Fruit fly (Drosophila melanogaster) whole organism, embryonic: ENCODE data around the gene pr.
A peak's percentile ranks its signal among the peaks of the same experiment; 100 is the strongest.

Experiments
- Atf6 ChIP-seq: fragments of 200-800 bp; sonication (Bioruptor generic); IDR thresholded peaks from 2 replicates; pipeline ENCODE4 v1.3.6; 2022; ENCODE audit warnings: missing biosample characterization, missing genetic modification characterization
- CG11247 ChIP-seq: fragments of 200-800 bp; sonication (Bioruptor generic); IDR thresholded peaks from 2 replicates; pipeline ENCODE4 v1.3.6; 2022; ENCODE audit warnings: missing biosample characterization, missing genetic modification characterization
- CG14014 ChIP-seq: fragments of 200-800 bp; sonication (Bioruptor generic); IDR thresholded peaks from 2 replicates; pipeline ENCODE4 v1.3.6; 2022; ENCODE audit warnings: missing biosample characterization, missing genetic modification characterization
- CG14667 ChIP-seq: fragments of 200-800 bp; sonication (Bioruptor generic); IDR thresholded peaks from 2 replicates; pipeline ENCODE4 v1.3.6; 2022; ENCODE audit warnings: missing biosample characterization, missing genetic modification characterization
- CG17328 ChIP-seq: fragments of 200-800 bp; sonication (Bioruptor generic); IDR thresholded peaks from 2 replicates; pipeline ENCODE4 v1.3.6; 2022; ENCODE audit warnings: missing biosample characterization, missing genetic modification characterization
- CG17359 ChIP-seq: fragments of 200-800 bp; sonication (Bioruptor generic); optimal IDR thresholded peaks from 3 replicates; lab custom pipeline; 2018; ENCODE audit warnings: missing biosample characterization, mild to moderate bottlenecking, missing genetic modification characterization, moderate library complexity
- CG3995 ChIP-seq: fragments of 200-800 bp; sonication (Bioruptor generic); optimal IDR thresholded peaks from 3 replicates; lab custom pipeline; 2016; ENCODE audit warnings: missing biosample characterization, missing genetic modification characterization
- CG4360 ChIP-seq: fragments of 200-800 bp; sonication (Bioruptor generic); IDR thresholded peaks from 2 replicates; pipeline ENCODE4 v1.3.6; 2022; ENCODE audit warnings: missing biosample characterization, missing genetic modification characterization
- CG4404 ChIP-seq: fragments of 200-800 bp; sonication (Bioruptor generic); IDR thresholded peaks from 2 replicates; pipeline ENCODE4 v1.3.6; 2022; ENCODE audit warnings: missing biosample characterization, missing genetic modification characterization
- CG4730 ChIP-seq: fragments of 200-800 bp; sonication (Bioruptor generic); IDR thresholded peaks from 2 replicates; pipeline ENCODE4 v1.3.6; 2022; ENCODE audit warnings: missing biosample characterization, missing genetic modification characterization
- CG6254 ChIP-seq: fragments of 200-800 bp; sonication (Bioruptor generic); optimal IDR thresholded peaks from 3 replicates; lab custom pipeline; 2017; ENCODE audit warnings: mild to moderate bottlenecking, missing biosample characterization, missing genetic modification reagents, missing genetic modification characterization
- CG6654 ChIP-seq: fragments of 200-800 bp; sonication (Bioruptor generic); optimal IDR thresholded peaks from 2 replicates; lab custom pipeline; 2017; ENCODE audit warnings: missing biosample characterization, mild to moderate bottlenecking, missing genetic modification characterization
- CG6765 ChIP-seq: fragments of 200-800 bp; sonication (Bioruptor generic); optimal IDR thresholded peaks from 3 replicates; lab custom pipeline; 2017; ENCODE audit warnings: missing biosample characterization, mild to moderate bottlenecking, missing genetic modification characterization
- CG6791 ChIP-seq: fragments of 200-800 bp; sonication (Bioruptor generic); IDR thresholded peaks from 3 replicates; pipeline ENCODE4 v1.3.6; 2022; ENCODE audit warnings: missing biosample characterization, missing genetic modification characterization; ENCODE audit not compliant: partially characterized antibody
- CG7556 ChIP-seq: fragments of 200-800 bp; sonication (Bioruptor generic); optimal IDR thresholded peaks from 2 replicates; lab custom pipeline; 2017; ENCODE audit warnings: missing biosample characterization, mild to moderate bottlenecking, missing genetic modification characterization
- CG7928 ChIP-seq: fragments of 200-800 bp; sonication (Bioruptor generic); optimal IDR thresholded peaks from 2 replicates; lab custom pipeline; 2017; ENCODE audit warnings: missing biosample characterization, mild to moderate bottlenecking, missing genetic modification characterization
- CG8089 ChIP-seq: fragments of 200-800 bp; sonication (Bioruptor generic); optimal IDR thresholded peaks from 3 replicates; lab custom pipeline; 2016; ENCODE audit warnings: missing biosample characterization, missing genetic modification characterization
- CG8281 ChIP-seq: fragments of 200-800 bp; sonication (Bioruptor generic); optimal IDR thresholded peaks from 2 replicates; lab custom pipeline; 2018; ENCODE audit warnings: missing biosample characterization, mild to moderate bottlenecking, missing genetic modification characterization, moderate library complexity
- CG8388 ChIP-seq: fragments of 200-800 bp; sonication (Bioruptor generic); optimal IDR thresholded peaks from 2 replicates; lab custom pipeline; 2019; ENCODE audit warnings: missing biosample characterization, mild to moderate bottlenecking, missing genetic modification characterization, moderate library complexity
- CG9215 ChIP-seq: fragments of 200-800 bp; sonication (Bioruptor generic); IDR thresholded peaks from 2 replicates; pipeline ENCODE4 v1.3.6; 2022; ENCODE audit warnings: missing biosample characterization, missing genetic modification characterization
- CG9932 ChIP-seq: fragments of 200-800 bp; sonication (Bioruptor generic); IDR thresholded peaks from 2 replicates; pipeline ENCODE4 v1.3.6; 2022; ENCODE audit warnings: missing biosample characterization, missing genetic modification characterization
- CHES-1-like ChIP-seq: fragments of 200-800 bp; sonication (Bioruptor generic); optimal IDR thresholded peaks from 2 replicates; lab custom pipeline; 2016; ENCODE audit warnings: missing biosample characterization, missing genetic modification characterization
- CkIIα-i1 ChIP-seq: fragments of 200-800 bp; sonication (Bioruptor generic); IDR thresholded peaks from 2 replicates; pipeline ENCODE4 v1.3.6; 2022; ENCODE audit warnings: missing biosample characterization, missing genetic modification characterization
- Gsc ChIP-seq: fragments of 200-800 bp; sonication (Bioruptor generic); IDR thresholded peaks from 2 replicates; pipeline ENCODE4 v1.3.6; 2022; ENCODE audit warnings: missing biosample characterization, missing genetic modification characterization
- H15 ChIP-seq: fragments of 200-800 bp; sonication (Bioruptor generic); IDR thresholded peaks from 3 replicates; pipeline ENCODE4 v1.3.6; 2022; ENCODE audit warnings: missing biosample characterization, missing genetic modification characterization
- HLHmδ ChIP-seq: fragments of 200-800 bp; sonication (Bioruptor generic); optimal IDR thresholded peaks from 2 replicates; lab custom pipeline; 2018; ENCODE audit warnings: missing biosample characterization, mild to moderate bottlenecking, missing genetic modification characterization, moderate library complexity
- Nf-YB ChIP-seq: fragments of 200-800 bp; sonication (Bioruptor generic); optimal IDR thresholded peaks from 3 replicates; lab custom pipeline; 2019; ENCODE audit warnings: missing biosample characterization, mild to moderate bottlenecking, missing genetic modification characterization, moderate library complexity
- Opbp ChIP-seq: fragments of 200-800 bp; sonication (Bioruptor generic); IDR thresholded peaks from 3 replicates; pipeline ENCODE4 v1.3.6; 2022; ENCODE audit warnings: missing biosample characterization, missing genetic modification characterization; ENCODE audit not compliant: partially characterized antibody
- Six4 ChIP-seq: fragments of 200-800 bp; sonication (Bioruptor generic); optimal IDR thresholded peaks from 2 replicates; lab custom pipeline; 2016; ENCODE audit warnings: missing biosample characterization, missing genetic modification characterization
- Sry-δ ChIP-seq: fragments of 200-800 bp; sonication (Bioruptor generic); optimal IDR thresholded peaks from 2 replicates; lab custom pipeline; 2016; ENCODE audit warnings: missing biosample characterization, missing genetic modification characterization
- Xbp1 ChIP-seq: fragments of 200-800 bp; sonication (Bioruptor generic); optimal IDR thresholded peaks from 3 replicates; lab custom pipeline; 2016; ENCODE audit warnings: missing biosample characterization, mild to moderate bottlenecking, missing genetic modification characterization
- cas ChIP-seq: fragments of 200-800 bp; sonication (Bioruptor generic); IDR thresholded peaks from 2 replicates; pipeline ENCODE4 v1.3.6; 2022; ENCODE audit warnings: missing biosample characterization, missing genetic modification characterization
- croc ChIP-seq: fragments of 200-800 bp; sonication (Bioruptor generic); conservative IDR thresholded peaks from 3 replicates; pipeline ENCODE4 v1.3.6; 2022; ENCODE audit warnings: missing biosample characterization, missing genetic modification characterization
- dan ChIP-seq: fragments of 200-800 bp; sonication (Bioruptor generic); IDR thresholded peaks from 2 replicates; pipeline ENCODE4 v1.3.6; 2022; ENCODE audit warnings: missing biosample characterization, missing genetic modification characterization
- danr ChIP-seq: fragments of 200-800 bp; sonication (Bioruptor generic); IDR thresholded peaks from 2 replicates; pipeline ENCODE4 v1.3.6; 2022; ENCODE audit warnings: missing biosample characterization, missing genetic modification characterization
- dmrt99B ChIP-seq: fragments of 200-800 bp; sonication (Bioruptor generic); optimal IDR thresholded peaks from 2 replicates; lab custom pipeline; 2018; ENCODE audit warnings: missing biosample characterization, mild to moderate bottlenecking, missing genetic modification characterization, moderate library complexity
- ems ChIP-seq: fragments of 200-800 bp; sonication (Bioruptor generic); optimal IDR thresholded peaks from 3 replicates; lab custom pipeline; 2016; ENCODE audit warnings: missing biosample characterization, missing genetic modification characterization
- ewg ChIP-seq: fragments of 200-800 bp; sonication (Bioruptor generic); optimal IDR thresholded peaks from 3 replicates; lab custom pipeline; 2017; ENCODE audit warnings: mild to moderate bottlenecking, missing biosample characterization, missing genetic modification reagents, missing genetic modification characterization
- her ChIP-seq: fragments of 200-800 bp; sonication (Bioruptor generic); optimal IDR thresholded peaks from 2 replicates; lab custom pipeline; 2016; ENCODE audit warnings: missing biosample characterization, missing genetic modification characterization
- jing ChIP-seq: fragments of 200-800 bp; sonication (Bioruptor generic); optimal IDR thresholded peaks from 2 replicates; lab custom pipeline; 2018; ENCODE audit warnings: missing biosample characterization, mild to moderate bottlenecking, missing genetic modification characterization
- oc ChIP-seq: fragments of 200-800 bp; sonication (Bioruptor generic); optimal IDR thresholded peaks from 2 replicates; lab custom pipeline; 2018; ENCODE audit warnings: missing biosample characterization, mild to moderate bottlenecking, missing genetic modification characterization, moderate library complexity
- pnt ChIP-seq: fragments of 200-800 bp; sonication (Bioruptor generic); optimal IDR thresholded peaks from 3 replicates; lab custom pipeline; 2016; ENCODE audit warnings: missing biosample characterization, missing genetic modification characterization
- ranshi ChIP-seq: fragments of 200-800 bp; sonication (Bioruptor generic); IDR thresholded peaks from 2 replicates; pipeline ENCODE4 v1.3.6; 2022; ENCODE audit warnings: missing biosample characterization, missing genetic modification characterization
- sens-2 ChIP-seq: fragments of 200-800 bp; sonication (Bioruptor generic); IDR thresholded peaks from 2 replicates; pipeline ENCODE4 v1.3.6; 2022; ENCODE audit warnings: missing biosample characterization, missing genetic modification characterization
- sisA ChIP-seq: fragments of 200-800 bp; sonication (Bioruptor generic); IDR thresholded peaks from 2 replicates; pipeline ENCODE4 v1.3.6; 2022; ENCODE audit warnings: missing biosample characterization, missing genetic modification characterization
- sob ChIP-seq: fragments of 200-800 bp; sonication (Bioruptor generic); IDR thresholded peaks from 2 replicates; pipeline ENCODE4 v1.3.6; 2022; ENCODE audit warnings: missing biosample characterization, missing genetic modification characterization
- tio ChIP-seq: fragments of 200-800 bp; sonication (Bioruptor generic); optimal IDR thresholded peaks from 2 replicates; lab custom pipeline; 2017; ENCODE audit warnings: missing biosample characterization, missing genetic modification characterization, inconsistent platforms
- ttk ChIP-seq: fragments of 200-800 bp; sonication (Bioruptor generic); IDR thresholded peaks from 2 replicates; pipeline ENCODE4 v2.1.2; 2022; ENCODE audit warnings: missing biosample characterization, missing genetic modification characterization
- wor ChIP-seq: fragments of 200-800 bp; sonication (Bioruptor generic); IDR thresholded peaks from 2 replicates; pipeline ENCODE4 v1.3.6; 2022; ENCODE audit warnings: missing biosample characterization, missing genetic modification characterization
- yki ChIP-seq: fragments of >200 bp; optimal IDR thresholded peaks from 3 replicates; lab custom pipeline; 2018
- zf30C ChIP-seq: fragments of 200-800 bp; sonication (Bioruptor generic); optimal IDR thresholded peaks from 3 replicates; lab custom pipeline; 2018; ENCODE audit warnings: missing biosample characterization, mild to moderate bottlenecking, missing genetic modification characterization
- zfh1 ChIP-seq: fragments of 200-800 bp; sonication (Bioruptor generic); IDR thresholded peaks from 3 replicates; pipeline ENCODE4 v1.3.6; 2022; ENCODE audit warnings: missing biosample characterization, missing genetic modification characterization

Gene pr

DNA sequence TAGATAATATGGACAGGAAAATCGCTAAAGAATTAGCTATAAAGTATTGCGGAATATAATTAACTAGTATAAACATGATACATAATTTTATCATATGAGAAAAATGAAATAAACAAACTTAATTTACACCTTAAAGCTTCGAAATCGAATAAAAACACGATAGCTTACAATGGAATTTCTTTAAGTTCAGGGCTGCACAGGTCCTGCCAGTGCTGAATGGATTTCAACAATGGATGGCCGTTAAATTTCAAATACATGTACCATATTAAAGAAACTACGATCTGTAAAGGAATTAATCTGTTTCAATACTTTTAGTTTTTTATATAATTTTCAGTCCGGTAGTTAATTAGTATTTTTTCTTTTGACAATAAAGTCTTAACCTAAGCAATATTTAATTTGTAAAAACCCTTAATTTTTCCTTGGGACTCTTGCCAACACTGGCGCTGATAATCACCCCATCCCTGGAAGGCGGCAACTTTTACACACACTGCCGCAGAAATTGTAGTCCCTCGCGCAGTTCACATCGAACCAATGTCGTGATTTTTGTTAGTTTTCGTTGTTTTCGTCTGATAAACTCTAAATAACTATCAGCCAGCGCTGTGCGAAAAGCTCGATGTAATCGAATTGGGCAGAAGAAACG lies 14.1 kb downstream of the pr start, which contains the start of the genes barr and lok (continued):
- TF ChIP-seq Atf6 (GFP tag; lab: Robert Waterston, UW) (no peak), HLHmδ (GFP tag; lab: Kevin White, UChicago) (no peak), CG7556 (peak; percentile 57), Nf-YB (GFP tag; lab: Kevin White, UChicago) (no peak), CG6254 (no peak), zfh1 (GFP tag; lab: Robert Waterston, UW) (peak; percentile 28; the same call in 1 of the 3 replicates), CG8089 (peak; percentile 48), Six4 (GFP tag; lab: Kevin White, UChicago) (peak; percentile 7), dan (GFP tag; lab: Robert Waterston, UW) (no peak), yki (lab: Kevin White, UChicago) (no peak), CG6654 (no peak), jing (GFP tag; lab: Kevin White, UChicago) (no peak), sens-2 (GFP tag; lab: Robert Waterston, UW) (no peak), dmrt99B (tag; lab: Kevin White, UChicago) (no peak), CG4404 (peak; percentile 60; the same call in 1 of the 2 replicates), danr (peak; percentile 20; the same call in 1 of the 2 replicates), sob (GFP tag; lab: Robert Waterston, UW) (peak; percentile 38; the same call in 1 of the 2 replicates), CHES-1-like (GFP tag; lab: Kevin White, UChicago) (peak; percentile 36), ranshi (no peak), zf30C (no peak), ewg (peak; percentile 53), CG9215 (GFP tag; lab: Robert Waterston, UW) (peak; percentile 60), her (GFP tag; lab: Kevin White, UChicago) (no peak), oc (tag; lab: Kevin White, UChicago) (no peak), CG17359 (tag; lab: Kevin White, UChicago) (no peak), ttk (no peak), ems (peak; percentile 18), Sry-δ (GFP tag; lab: Kevin White, UChicago) (peak; percentile 22), CG9932 (GFP tag; lab: Robert Waterston, UW) (peak; percentile 64), CkIIα-i1 (no peak), Opbp (GFP tag; lab: Robert Waterston, UW) (no peak), sisA (GFP tag; lab: Robert Waterston, UW) (no peak; the same call in 1 of the 2 replicates), CG7928 (GFP tag; lab: Kevin White, UChicago) (peak; percentile 99), CG17328 (GFP tag; lab: Robert Waterston, UW) (no peak), CG3995 (GFP tag; lab: Kevin White, UChicago) (peak; percentile 93), CG14667 (GFP tag; lab: Robert Waterston, UW) (no peak), CG4730 (GFP tag; lab: Robert Waterston, UW) (no peak), Xbp1 (GFP tag; lab: Kevin White, UChicago) (peak; percentile 63), CG14014 (GFP tag; lab: Robert Waterston, UW) (0 out of 2 replicates have a peak, but pooled peaks have one; percentile 7), pnt (GFP tag; lab: Kevin White, UChicago) (peak; percentile 57), tio (no peak), cas (GFP tag; lab: Robert Waterston, UW) (no peak), Gsc (GFP tag; lab: Robert Waterston, UW) (no peak), wor (GFP tag; lab: Robert Waterston, UW) (no peak), CG4360 (GFP tag; lab: Robert Waterston, UW) (no peak), CG11247 (GFP tag; lab: Robert Waterston, UW) (no peak), croc (GFP tag; lab: Robert Waterston, UW) (peak; percentile 28; the same call in 2 of the 3 replicates), H15 (GFP tag; lab: Robert Waterston, UW) (no peak), CG8281 (tag; lab: Kevin White, UChicago) (no peak), CG6791 (no peak), CG8388 (GFP tag; lab: Kevin White, UChicago) (peak; percentile 62), CG6765 (no peak)
